Fruit fly (Drosophila melanogaster): ENCODE measurements around the gene Mtpalpha.

The Mtpalpha gene

DNA sequence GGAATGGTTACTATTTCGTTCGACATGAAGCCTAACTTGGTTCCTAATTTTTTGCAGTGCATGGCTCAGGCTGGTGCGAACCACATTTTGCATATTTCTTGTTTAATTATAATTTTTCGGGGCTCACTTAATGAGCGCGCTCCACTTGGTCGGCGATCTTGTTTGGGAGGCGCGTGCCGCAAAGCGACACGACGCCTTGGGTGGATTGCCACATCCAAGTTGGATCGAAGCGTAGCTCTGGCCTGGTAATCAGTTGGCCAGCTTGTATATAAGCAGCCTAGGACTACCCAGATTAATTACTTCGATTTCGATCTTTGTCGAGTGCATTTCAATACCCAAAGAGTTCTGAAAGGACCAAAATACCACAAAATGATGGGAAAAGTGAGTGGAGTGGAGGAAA, 34.0 kb downstream of the Mtpalpha start, which contains the start of gene Cpr30B:
Gene Cpr30B (plus strand): TSS at position 301 of the 400 bp plus-strand sequence.
- TF ChIP-seq CrebA (GFP tag; optimal IDR thresholded peaks at IDR 0.05; ENCODE audit: borderline replicate concordance) (no peak), Hnf4 (GFP tag; optimal IDR thresholded peaks at IDR 0.05) (no peak), Dif (GFP tag; optimal IDR thresholded peaks at IDR 0.05; ENCODE audit: partially characterized antibody) (no peak), jim (GFP tag; optimal IDR thresholded peaks at IDR 0.05) (no peak), lola (GFP tag; optimal IDR thresholded peaks at IDR 0.05) (no peak)

DNA sequence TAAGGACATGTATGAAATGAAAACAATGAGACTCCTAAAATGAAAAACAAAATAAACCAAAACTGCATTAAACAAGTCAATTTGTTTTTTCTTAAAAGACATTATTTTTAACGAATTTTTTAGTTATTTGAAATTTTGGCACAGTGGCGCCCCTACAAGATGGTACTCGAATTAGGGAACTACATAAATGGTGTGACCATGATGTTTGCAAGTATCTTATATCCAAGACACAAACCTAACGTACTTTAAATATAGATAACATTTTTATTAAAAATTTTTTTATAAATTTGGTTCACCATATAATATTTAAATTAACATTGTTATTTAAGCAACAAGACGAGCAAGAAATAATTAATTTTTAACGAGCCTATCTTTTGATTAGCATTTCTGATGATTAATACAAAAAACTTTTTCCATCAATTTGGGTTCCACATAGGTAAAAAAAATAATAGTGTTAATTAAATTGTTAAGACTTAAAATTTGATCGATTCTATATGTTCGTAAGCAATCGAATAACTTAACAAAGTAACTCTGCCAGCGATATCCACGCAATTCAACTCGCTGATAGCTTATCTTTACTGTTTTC, 36.5 kb downstream of the Mtpalpha start, which contains the start of gene CG17855:
Gene CG17855 (plus strand): TSS at position 536 of the 586 bp plus-strand sequence.
- TF ChIP-seq fru (GFP tag; optimal IDR thresholded peaks at IDR 0.05) = peak; percentile 36
- TF ChIP-seq Mio (GFP tag; optimal IDR thresholded peaks at IDR 0.05) = no peak
- no peak for TF ChIP-seq GATAd (GFP tag; optimal IDR thresholded peaks at IDR 0.05)

- TF ChIP-seq N (GFP tag; optimal IDR thresholded peaks at IDR 0.05) (no peak), Dif (GFP tag; optimal IDR thresholded peaks at IDR 0.05; ENCODE audit: partially characterized antibody) (no peak), br (GFP tag; optimal IDR thresholded peaks at IDR 0.05) (no peak), lola (GFP tag; optimal IDR thresholded peaks at IDR 0.05) (no peak), sv (GFP tag; optimal IDR thresholded peaks at IDR 0.05) (no peak), dsf (GFP tag; optimal IDR thresholded peaks at IDR 0.05; ENCODE audit: borderline replicate concordance) (no peak), usp (GFP tag; optimal IDR thresholded peaks at IDR 0.05) (no peak), fru (GFP tag; optimal IDR thresholded peaks at IDR 0.05) (no peak), Vsx2 (GFP tag; optimal IDR thresholded peaks at IDR 0.05; ENCODE audit: partially characterized antibody) (no peak), jim (GFP tag; optimal IDR thresholded peaks at IDR 0.05) (no peak), Hr78 (GFP tag; optimal IDR thresholded peaks at IDR 0.05) (no peak), Hr83 (GFP tag; optimal IDR thresholded peaks at IDR 0.05; ENCODE audit: poor library complexity, severe bottlenecking) (no peak), GATAd (GFP tag; optimal IDR thresholded peaks at IDR 0.05) (no peak), woc (GFP tag; optimal IDR thresholded peaks at IDR 0.05) (no peak), tai (GFP tag; optimal IDR thresholded peaks at IDR 0.05) (no peak), HLH106 (tag; optimal IDR thresholded peaks at IDR 0.05) (no peak)
Observed at dm6 chr2L:9529858-9530378, 46.7 kb downstream of the Mtpalpha start.

DNA sequence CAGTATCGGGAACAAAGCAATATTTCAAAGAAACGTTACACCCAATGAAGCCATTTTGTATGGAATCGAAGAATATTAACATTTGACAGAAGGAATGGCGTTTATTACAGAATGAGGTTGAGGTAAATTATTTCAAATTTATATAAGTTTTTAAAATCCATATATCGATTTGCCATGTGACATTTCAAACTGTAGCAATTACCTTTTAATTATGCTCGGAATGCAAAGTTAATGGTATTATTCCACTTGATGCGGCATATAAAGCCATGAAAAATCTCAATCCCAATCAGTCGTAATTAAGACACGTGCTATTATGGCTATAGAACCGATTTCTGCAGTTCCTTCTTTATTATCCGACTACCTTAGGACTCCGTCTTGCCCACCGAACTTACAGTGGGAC, 48.4 kb downstream of the Mtpalpha start, which contains the start of gene CG31883:
Gene CG31883 (plus strand): TSS at position 301 of the 400 bp plus-strand sequence.
- TF ChIP-seq N (GFP tag; optimal IDR thresholded peaks at IDR 0.05) = no peak
- TF ChIP-seq dsf (GFP tag; optimal IDR thresholded peaks at IDR 0.05; ENCODE audit: borderline replicate concordance) = no peak
- TF ChIP-seq psq (GFP tag; optimal IDR thresholded peaks at IDR 0.05) = no peak
- TF ChIP-seq Jra (GFP tag; optimal IDR thresholded peaks at IDR 0.05) = no peak
- no peak for TF ChIP-seq lola (GFP tag; optimal IDR thresholded peaks at IDR 0.05)
- TF ChIP-seq Mio (GFP tag; optimal IDR thresholded peaks at IDR 0.05) = no peak
- TF ChIP-seq rgr (GFP tag; optimal IDR thresholded peaks at IDR 0.05) = no peak
- no peak for TF ChIP-seq Hnf4 (GFP tag; optimal IDR thresholded peaks at IDR 0.05)
- no peak for TF ChIP-seq tai (GFP tag; optimal IDR thresholded peaks at IDR 0.05)
- no peak for TF ChIP-seq Hr78 (GFP tag; optimal IDR thresholded peaks at IDR 0.05)
- TF ChIP-seq ey (GFP tag; optimal IDR thresholded peaks at IDR 0.05) = no peak
- no peak for TF ChIP-seq sage (GFP tag; optimal IDR thresholded peaks at IDR 0.05)
- TF ChIP-seq CG9705 (GFP tag; optimal IDR thresholded peaks at IDR 0.05) = no peak
- TF ChIP-seq CG32264 (GFP tag; optimal IDR thresholded peaks at IDR 0.05) = no peak
- no peak for TF ChIP-seq Dif (GFP tag; optimal IDR thresholded peaks at IDR 0.05; ENCODE audit: partially characterized antibody)
- no peak for TF ChIP-seq h (GFP tag; optimal IDR thresholded peaks at IDR 0.05)

- no peak for TF ChIP-seq Myc (optimal IDR thresholded peaks at IDR 0.05)
- no peak for TF ChIP-seq Hnf4 (GFP tag; optimal IDR thresholded peaks at IDR 0.05)
- TF ChIP-seq Dfd (GFP tag; optimal IDR thresholded peaks at IDR 0.05) = no peak
- TF ChIP-seq rgr (GFP tag; optimal IDR thresholded peaks at IDR 0.05) = peak; percentile 65
- peak; percentile 43 for TF ChIP-seq OdsH (GFP tag; optimal IDR thresholded peaks at IDR 0.05)
- no peak for TF ChIP-seq Jra (GFP tag; optimal IDR thresholded peaks at IDR 0.05)
- TF ChIP-seq Hr83 (GFP tag; optimal IDR thresholded peaks at IDR 0.05; ENCODE audit: poor library complexity, severe bottlenecking) = peak; percentile 76
- TF ChIP-seq h (GFP tag; optimal IDR thresholded peaks at IDR 0.05) = peak; percentile 21
- TF ChIP-seq brk (GFP tag; optimal IDR thresholded peaks at IDR 0.05) = peak; percentile 19
- TF ChIP-seq foxo (GFP tag; optimal IDR thresholded peaks at IDR 0.05) = peak in 1 of 2 experiments; percentile 28
- TF ChIP-seq HLH106 (tag; optimal IDR thresholded peaks at IDR 0.05) = no peak
- no peak for TF ChIP-seq psq (GFP tag; optimal IDR thresholded peaks at IDR 0.05)
- no peak for TF ChIP-seq CG32264 (GFP tag; optimal IDR thresholded peaks at IDR 0.05)
- no peak for TF ChIP-seq dsf (GFP tag; optimal IDR thresholded peaks at IDR 0.05; ENCODE audit: borderline replicate concordance)
Observed at dm6 chr2L:9526518-9526917, 50.1 kb downstream of the Mtpalpha start.
